Fruit fly (Drosophila melanogaster) whole organism, pupa: ENCODE results near the gene CG43796.

ENCODE experiments used
- CG34367 ChIP-seq: fragments of 200-800 bp; sonication (Bioruptor generic); optimal IDR thresholded peaks from 2 replicates; lab custom pipeline; 2018; ENCODE audit warnings: missing biosample characterization, mild to moderate bottlenecking, missing genetic modification characterization
- CG8159 ChIP-seq: fragments of 200-800 bp; sonication (Bioruptor generic); optimal IDR thresholded peaks from 3 replicates; lab custom pipeline; 2018; ENCODE audit warnings: missing biosample characterization, mild to moderate bottlenecking, missing genetic modification characterization, moderate library complexity
- Pif1A ChIP-seq: fragments of 200-800 bp; sonication (Bioruptor generic); optimal IDR thresholded peaks from 3 replicates; lab custom pipeline; 2016; ENCODE audit warnings: missing biosample characterization, missing genetic modification characterization
- Pif1B ChIP-seq: fragments of 200-800 bp; sonication (Bioruptor generic); optimal IDR thresholded peaks from 3 replicates; lab custom pipeline; 2016; ENCODE audit warnings: missing biosample characterization, missing genetic modification characterization
- Snoo ChIP-seq: fragments of 200-800 bp; sonication (Bioruptor generic); optimal IDR thresholded peaks from 3 replicates; lab custom pipeline; 2017; ENCODE audit warnings: missing biosample characterization, mild to moderate bottlenecking, missing genetic modification characterization, inconsistent platforms

dm6 chr2L:8442147-8442546, 40.0 kb upstream of the CG43796 start, which contains the start of gene CG31897:
- TF ChIP-seq CG8159: no peak
- no peak for TF ChIP-seq CG34367 (tag; lab: Kevin White, UChicago)
- no peak for TF ChIP-seq Pif1A (GFP tag; lab: Kevin White, UChicago)
- TF ChIP-seq Snoo: no peak
- no peak for TF ChIP-seq Pif1B (GFP tag; lab: Kevin White, UChicago)
